1 fruit fly cellular context compared by ENCODE assay signal in genomic region chr3R:22145425-22146411, dm6.
TF ChIP-seq lines count a peak whose summit lies in the region.

No protein-coding gene starts in this region.

TF ChIP-seq in whole organism, embryonic, 481 proteins besides CTCF, POLR2A, EP300 and RAD21 (continued from another document and continues in another):
- TF ChIP-seq toy (GFP tag; IDR thresholded peaks at IDR 0.05; lab: Robert Waterston, UW) = no peak
- peak; percentile 85; the same call in 1 of the 2 replicates for TF ChIP-seq ranshi (GFP tag; IDR thresholded peaks at IDR 0.05; lab: Robert Waterston, UW)
- TF ChIP-seq hbn (GFP tag; IDR thresholded peaks at IDR 0.05; lab: Robert Waterston, UW; ENCODE audit: partially characterized antibody) = no peak
- peak; percentile 56 for TF ChIP-seq CG16863 (GFP tag; optimal IDR thresholded peaks at IDR 0.05; lab: Kevin White, UChicago)
- TF ChIP-seq Elba2 (GFP tag; optimal IDR thresholded peaks at IDR 0.05; lab: Kevin White, UChicago) = no peak
- TF ChIP-seq CG10321 (GFP tag; IDR thresholded peaks at IDR 0.05; lab: Robert Waterston, UW) = no peak
- peak; percentile 81 for TF ChIP-seq CG10959 (GFP tag; IDR thresholded peaks at IDR 0.05; lab: Robert Waterston, UW)
- TF ChIP-seq sug (tag; optimal IDR thresholded peaks at IDR 0.05; lab: Kevin White, UChicago) = peak; percentile 22
- no peak for TF ChIP-seq CG3838 (GFP tag; optimal IDR thresholded peaks at IDR 0.05; lab: Kevin White, UChicago)
- no peak; the same call in 2 of the 3 replicates for TF ChIP-seq C15 (GFP tag; IDR thresholded peaks at IDR 0.05; lab: Robert Waterston, UW)
- peak; percentile 44; the same call in 1 of the 2 replicates for TF ChIP-seq klu (GFP tag; IDR thresholded peaks at IDR 0.05; lab: Robert Waterston, UW)
- TF ChIP-seq CG1832 (GFP tag; optimal IDR thresholded peaks at IDR 0.05; lab: Kevin White, UChicago) = no peak
- peak; percentile 59 for TF ChIP-seq CG10274 (GFP tag; optimal IDR thresholded peaks at IDR 0.05; lab: Kevin White, UChicago)
- TF ChIP-seq dpn (GFP tag; optimal IDR thresholded peaks at IDR 0.05; lab: Kevin White, UChicago) = peak; percentile 61 to 80
- TF ChIP-seq Sox100B (GFP tag; optimal IDR thresholded peaks at IDR 0.05; lab: Kevin White, UChicago) = peak; percentile 75
- TF ChIP-seq CG4404 (GFP tag; IDR thresholded peaks at IDR 0.05; lab: Robert Waterston, UW) = peak; percentile 91
- peak; percentile 85 for TF ChIP-seq H15 (GFP tag; IDR thresholded peaks at IDR 0.05; lab: Robert Waterston, UW)
- peak; percentile 36 for TF ChIP-seq CG3065 (GFP tag; optimal IDR thresholded peaks at IDR 0.05; lab: Kevin White, UChicago)
- peak; percentile 91 for TF ChIP-seq CG31441 (GFP tag; IDR thresholded peaks at IDR 0.05; lab: Robert Waterston, UW)
- TF ChIP-seq Hand (GFP tag; optimal IDR thresholded peaks at IDR 0.05; lab: Kevin White, UChicago) = no peak
- peak; percentile 94 for TF ChIP-seq ci (GFP tag; IDR thresholded peaks at IDR 0.05; lab: Robert Waterston, UW)
- no peak for TF ChIP-seq CG6765 (GFP tag; optimal IDR thresholded peaks at IDR 0.05; lab: Kevin White, UChicago)
- peak in 1 of 2 experiments; percentile 94 for TF ChIP-seq eve (GFP tag; optimal IDR thresholded peaks at IDR 0.05; lab: Kevin White, UChicago)
- peak; percentile 66 for TF ChIP-seq jing (GFP tag; optimal IDR thresholded peaks at IDR 0.05; lab: Kevin White, UChicago)
- peak; percentile 72 for TF ChIP-seq CG11696 (GFP tag; IDR thresholded peaks at IDR 0.05; lab: Robert Waterston, UW)
- no peak for TF ChIP-seq ash1 (GFP tag; optimal IDR thresholded peaks at IDR 0.05; lab: Kevin White, UChicago)
- TF ChIP-seq inv (GFP tag; IDR thresholded peaks at IDR 0.05; lab: Robert Waterston, UW; ENCODE audit: partially characterized antibody) = no peak
- TF ChIP-seq Xrp1 (GFP tag; IDR thresholded peaks at IDR 0.05; lab: Robert Waterston, UW) = peak; percentile 93
- TF ChIP-seq CG5180 (GFP tag; optimal IDR thresholded peaks at IDR 0.05; lab: Kevin White, UChicago) = peak; percentile 37
- peak; percentile 77 for TF ChIP-seq Rx (GFP tag; IDR thresholded peaks at IDR 0.05; lab: Robert Waterston, UW)
- TF ChIP-seq Drgx (GFP tag; IDR thresholded peaks at IDR 0.05; lab: Robert Waterston, UW) = peak; percentile 84
- no peak for TF ChIP-seq ham (GFP tag; IDR thresholded peaks at IDR 0.05; lab: Robert Waterston, UW)
- TF ChIP-seq sob (GFP tag; IDR thresholded peaks at IDR 0.05; lab: Robert Waterston, UW) = peak; percentile 68; the same call in 1 of the 2 replicates
- peak; percentile 42 for TF ChIP-seq bcd (GFP tag; optimal IDR thresholded peaks at IDR 0.05; lab: Kevin White, UChicago)
- TF ChIP-seq CG14965 (GFP tag; optimal IDR thresholded peaks at IDR 0.05; lab: Kevin White, UChicago; ENCODE audit: borderline replicate concordance) = peak; percentile 28
- TF ChIP-seq CG8478 (optimal IDR thresholded peaks at IDR 0.05; lab: Kevin White, UChicago) = no peak
- peak; percentile 64 for TF ChIP-seq chn (GFP tag; optimal IDR thresholded peaks at IDR 0.05; lab: Kevin White, UChicago)
- peak; percentile 96 for TF ChIP-seq zfh1 (GFP tag; IDR thresholded peaks at IDR 0.05; lab: Robert Waterston, UW)
- TF ChIP-seq H2.0 (GFP tag; IDR thresholded peaks at IDR 0.05; lab: Robert Waterston, UW) = peak; percentile 82
- TF ChIP-seq CG6272 (GFP tag; IDR thresholded peaks at IDR 0.05; lab: Robert Waterston, UW) = peak; percentile 75
- TF ChIP-seq Dref (GFP tag; IDR thresholded peaks at IDR 0.05; lab: Robert Waterston, UW) = no peak
- TF ChIP-seq fd64A (GFP tag; optimal IDR thresholded peaks at IDR 0.05; lab: Kevin White, UChicago) = peak; percentile 85
- TF ChIP-seq CG3281 (GFP tag; optimal IDR thresholded peaks at IDR 0.05; lab: Kevin White, UChicago) = peak; percentile 39
- peak; percentile 91 for TF ChIP-seq sisA (GFP tag; IDR thresholded peaks at IDR 0.05; lab: Robert Waterston, UW)
- peak; percentile 57 for TF ChIP-seq CG13775 (GFP tag; optimal IDR thresholded peaks at IDR 0.05; lab: Kevin White, UChicago)
- peak; percentile 87 for TF ChIP-seq dmrt11E (tag; optimal IDR thresholded peaks at IDR 0.05; lab: Kevin White, UChicago)
- TF ChIP-seq CG2875 (GFP tag; optimal IDR thresholded peaks at IDR 0.05; lab: Kevin White, UChicago) = peak; percentile 71
- peak; percentile 23 for TF ChIP-seq maf-S (GFP tag; optimal IDR thresholded peaks at IDR 0.05; lab: Kevin White, UChicago)
- TF ChIP-seq CG16779 (GFP tag; IDR thresholded peaks at IDR 0.05; lab: Robert Waterston, UW) = no peak
- no peak for TF ChIP-seq Opbp (GFP tag; IDR thresholded peaks at IDR 0.05; lab: Robert Waterston, UW; ENCODE audit: partially characterized antibody)
- TF ChIP-seq CG8924 (tag; optimal IDR thresholded peaks at IDR 0.05; lab: Kevin White, UChicago) = peak; percentile 88
- TF ChIP-seq nerfin-1 (tag; optimal IDR thresholded peaks at IDR 0.05; lab: Kevin White, UChicago) = peak; percentile 84
- no peak for TF ChIP-seq Bteb2 (GFP tag; optimal IDR thresholded peaks at IDR 0.05; lab: Kevin White, UChicago)
- TF ChIP-seq CG12071 (GFP tag; optimal IDR thresholded peaks at IDR 0.05; lab: Kevin White, UChicago) = no peak
- TF ChIP-seq pros (GFP tag; optimal IDR thresholded peaks at IDR 0.05; lab: Kevin White, UChicago) = no peak
- TF ChIP-seq CrebB (tag; optimal IDR thresholded peaks at IDR 0.05; lab: Kevin White, UChicago) = peak; percentile 35
- TF ChIP-seq CG17802 (tag; optimal IDR thresholded peaks at IDR 0.05; lab: Kevin White, UChicago) = peak; percentile 50
- TF ChIP-seq CG12769 (tag; optimal IDR thresholded peaks at IDR 0.05; lab: Kevin White, UChicago) = peak; percentile 10
- peak; percentile 83 for TF ChIP-seq gsb-n (tag; optimal IDR thresholded peaks at IDR 0.05; lab: Kevin White, UChicago)
- TF ChIP-seq Spps (tag; optimal IDR thresholded peaks at IDR 0.05; lab: Kevin White, UChicago) = peak; percentile 92
- peak; percentile 85 for TF ChIP-seq CG6689 (GFP tag; IDR thresholded peaks at IDR 0.05; lab: Robert Waterston, UW)
- peak; percentile 37 for TF ChIP-seq cwo (GFP tag; optimal IDR thresholded peaks at IDR 0.05; lab: Kevin White, UChicago)
- peak; percentile 52 for TF ChIP-seq CG18599 (GFP tag; optimal IDR thresholded peaks at IDR 0.05; lab: Kevin White, UChicago)
- peak; percentile 60 for TF ChIP-seq Meics (GFP tag; optimal IDR thresholded peaks at IDR 0.05; lab: Kevin White, UChicago)
- no peak for TF ChIP-seq CG4282 (GFP tag; optimal IDR thresholded peaks at IDR 0.05; lab: Kevin White, UChicago)
- peak; percentile 92 for TF ChIP-seq Kr (GFP tag; optimal IDR thresholded peaks at IDR 0.05; lab: Kevin White, UChicago)
- peak; percentile 52 for TF ChIP-seq CG6683 (GFP tag; optimal IDR thresholded peaks at IDR 0.05; lab: Kevin White, UChicago)
- TF ChIP-seq CG13287 (GFP tag; IDR thresholded peaks at IDR 0.05; lab: Robert Waterston, UW; ENCODE audit: partially characterized antibody) = no peak
- no peak for TF ChIP-seq CG2116 (GFP tag; optimal IDR thresholded peaks at IDR 0.05; lab: Kevin White, UChicago)
- peak; percentile 80 for TF ChIP-seq jumu (GFP tag; optimal IDR thresholded peaks at IDR 0.05; lab: Kevin White, UChicago)
- peak; percentile 51 for TF ChIP-seq CG11398 (GFP tag; optimal IDR thresholded peaks at IDR 0.05; lab: Kevin White, UChicago)
- peak; percentile 62 for TF ChIP-seq CG8359 (GFP tag; optimal IDR thresholded peaks at IDR 0.05; lab: Kevin White, UChicago; ENCODE audit: borderline replicate concordance)
- peak; percentile 85 for TF ChIP-seq stc (GFP tag; IDR thresholded peaks at IDR 0.05; lab: Robert Waterston, UW)
- peak; percentile 73 for TF ChIP-seq CG7556 (GFP tag; optimal IDR thresholded peaks at IDR 0.05; lab: Kevin White, UChicago)
- peak; percentile 47; the same call in 1 of the 2 replicates for TF ChIP-seq CG3847 (GFP tag; IDR thresholded peaks at IDR 0.05; lab: Robert Waterston, UW)
- no peak for TF ChIP-seq Trl (optimal IDR thresholded peaks at IDR 0.05; lab: Kevin White, UChicago)
- TF ChIP-seq Trl (GFP tag; optimal IDR thresholded peaks at IDR 0.05; lab: Kevin White, UChicago) = peak; percentile 73
- TF ChIP-seq gt (GFP tag; IDR thresholded peaks at IDR 0.05; lab: Robert Waterston, UW) = peak; percentile 73
- TF ChIP-seq CG12219 (GFP tag; optimal IDR thresholded peaks at IDR 0.05; lab: Kevin White, UChicago) = peak; percentile 51
- peak; percentile 64 for TF ChIP-seq Hsf (GFP tag; optimal IDR thresholded peaks at IDR 0.05; lab: Kevin White, UChicago)
- peak in 1 of 3 experiments; percentile 87 for TF ChIP-seq lola (GFP tag; optimal IDR thresholded peaks at IDR 0.05; lab: Kevin White, UChicago)
- peak; percentile 67 for TF ChIP-seq HHEX (GFP tag; optimal IDR thresholded peaks at IDR 0.05; lab: Kevin White, UChicago)
- peak; percentile 88 for TF ChIP-seq ind (GFP tag; optimal IDR thresholded peaks at IDR 0.05; lab: Kevin White, UChicago)
- peak; percentile 89 for TF ChIP-seq CG10979 (tag; optimal IDR thresholded peaks at IDR 0.05; lab: Kevin White, UChicago)
- TF ChIP-seq Fer1 (GFP tag; optimal IDR thresholded peaks at IDR 0.05; lab: Kevin White, UChicago) = peak; percentile 47
- TF ChIP-seq dmrt99B (tag; optimal IDR thresholded peaks at IDR 0.05; lab: Kevin White, UChicago) = peak; percentile 91
- TF ChIP-seq gsb (GFP tag; IDR thresholded peaks at IDR 0.05; lab: Robert Waterston, UW) = no peak
- no peak for TF ChIP-seq knrl (GFP tag; IDR thresholded peaks at IDR 0.05; lab: Robert Waterston, UW; ENCODE audit: partially characterized antibody)
- peak; percentile 72 for TF ChIP-seq unpg (GFP tag; optimal IDR thresholded peaks at IDR 0.05; lab: Kevin White, UChicago)
- TF ChIP-seq Hmx (GFP tag; optimal IDR thresholded peaks at IDR 0.05; lab: Kevin White, UChicago) = peak; percentile 38
- no peak for TF ChIP-seq usp (GFP tag; optimal IDR thresholded peaks at IDR 0.05; lab: Kevin White, UChicago)
- TF ChIP-seq vfl (GFP tag; optimal IDR thresholded peaks at IDR 0.05; lab: Kevin White, UChicago) = no peak
- peak; percentile 74 for TF ChIP-seq CG13424 (tag; optimal IDR thresholded peaks at IDR 0.05; lab: Kevin White, UChicago)
- peak; percentile 25 for TF ChIP-seq CG8089 (GFP tag; optimal IDR thresholded peaks at IDR 0.05; lab: Kevin White, UChicago)
- TF ChIP-seq corto (GFP tag; optimal IDR thresholded peaks at IDR 0.05; lab: Kevin White, UChicago) = no peak
- TF ChIP-seq CG1024 (GFP tag; IDR thresholded peaks at IDR 0.05; lab: Robert Waterston, UW) = peak; percentile 85
- TF ChIP-seq prd (optimal IDR thresholded peaks at IDR 0.05; lab: Kevin White, UChicago) = no peak
- TF ChIP-seq prd (GFP tag; IDR thresholded peaks at IDR 0.05; lab: Robert Waterston, UW) = peak; percentile 95
- peak; percentile 84 for TF ChIP-seq E2f1 (GFP tag; IDR thresholded peaks at IDR 0.05; lab: Robert Waterston, UW)
- no peak for TF ChIP-seq CG13894 (tag; optimal IDR thresholded peaks at IDR 0.05; lab: Kevin White, UChicago)
- peak; percentile 33; the same call in 1 of the 2 replicates for TF ChIP-seq Lim3 (GFP tag; IDR thresholded peaks at IDR 0.05; lab: Robert Waterston, UW)
- peak; percentile 84 for TF ChIP-seq HLH3B (GFP tag; IDR thresholded peaks at IDR 0.05; lab: Robert Waterston, UW)
- peak; percentile 82; the same call in 2 of the 3 replicates for TF ChIP-seq CG34422 (GFP tag; IDR thresholded peaks at IDR 0.05; lab: Robert Waterston, UW)
- TF ChIP-seq CG18764 (GFP tag; optimal IDR thresholded peaks at IDR 0.05; lab: Kevin White, UChicago) = peak; percentile 42
- TF ChIP-seq yki (optimal IDR thresholded peaks at IDR 0.05; lab: Kevin White, UChicago) = no peak
- TF ChIP-seq wek (GFP tag; optimal IDR thresholded peaks at IDR 0.05; lab: Kevin White, UChicago) = no peak
- TF ChIP-seq CG7372 (GFP tag; IDR thresholded peaks at IDR 0.05; lab: Robert Waterston, UW) = peak; percentile 63
- TF ChIP-seq p53 (GFP tag; optimal IDR thresholded peaks at IDR 0.05; lab: Kevin White, UChicago) = peak; percentile 12
- TF ChIP-seq CG8290 (GFP tag; optimal IDR thresholded peaks at IDR 0.05; lab: Kevin White, UChicago) = peak; percentile 49
- peak in 1 of 2 experiments; percentile 65 for TF ChIP-seq CG8290 (tag; optimal IDR thresholded peaks at IDR 0.05; lab: Kevin White, UChicago)
- peak; percentile 54 for TF ChIP-seq CG1602 (GFP tag; optimal IDR thresholded peaks at IDR 0.05; lab: Kevin White, UChicago)
- TF ChIP-seq gfzf (GFP tag; optimal IDR thresholded peaks at IDR 0.05; lab: Kevin White, UChicago) = no peak
- TF ChIP-seq Sry-β (GFP tag; optimal IDR thresholded peaks at IDR 0.05; lab: Kevin White, UChicago) = peak; percentile 21
- no peak for TF ChIP-seq Hey (tag; optimal IDR thresholded peaks at IDR 0.05; lab: Kevin White, UChicago)
- peak; percentile 39 for TF ChIP-seq CG12236 (GFP tag; optimal IDR thresholded peaks at IDR 0.05; lab: Kevin White, UChicago)
- TF ChIP-seq twi (tag; optimal IDR thresholded peaks at IDR 0.05; lab: Kevin White, UChicago) = peak; percentile 67
- TF ChIP-seq vvl (GFP tag; IDR thresholded peaks at IDR 0.05; lab: Robert Waterston, UW) = peak; percentile 89
- peak; percentile 40 for TF ChIP-seq dm (GFP tag; optimal IDR thresholded peaks at IDR 0.05; lab: Kevin White, UChicago)
- peak; percentile 80 for TF ChIP-seq CG4730 (GFP tag; IDR thresholded peaks at IDR 0.05; lab: Robert Waterston, UW)
- TF ChIP-seq CG10431 (GFP tag; optimal IDR thresholded peaks at IDR 0.05; lab: Kevin White, UChicago) = peak; percentile 72
- TF ChIP-seq chinmo (GFP tag; IDR thresholded peaks at IDR 0.05; lab: Robert Waterston, UW; ENCODE audit: partially characterized antibody) = no peak
- TF ChIP-seq Neu2 (GFP tag; optimal IDR thresholded peaks at IDR 0.05; lab: Kevin White, UChicago; ENCODE audit: borderline replicate concordance) = peak; percentile 60
- peak; percentile 88 for TF ChIP-seq zen (tag; optimal IDR thresholded peaks at IDR 0.05; lab: Kevin White, UChicago)
- peak; percentile 15 for TF ChIP-seq exex (tag; optimal IDR thresholded peaks at IDR 0.05; lab: Kevin White, UChicago)
- TF ChIP-seq CG1603 (tag; optimal IDR thresholded peaks at IDR 0.05; lab: Kevin White, UChicago) = peak; percentile 55
- peak; percentile 51 for TF ChIP-seq nau (GFP tag; optimal IDR thresholded peaks at IDR 0.05; lab: Kevin White, UChicago)
- TF ChIP-seq rib (GFP tag; IDR thresholded peaks at IDR 0.05; lab: Robert Waterston, UW) = no peak
- no peak for TF ChIP-seq insv (GFP tag; optimal IDR thresholded peaks at IDR 0.05; lab: Kevin White, UChicago)
- peak; percentile 58 for TF ChIP-seq gcm (GFP tag; optimal IDR thresholded peaks at IDR 0.05; lab: Kevin White, UChicago)
- no peak for TF ChIP-seq al (GFP tag; IDR thresholded peaks at IDR 0.05; lab: Robert Waterston, UW)
- peak; percentile 57 for TF ChIP-seq CG1233 (GFP tag; optimal IDR thresholded peaks at IDR 0.05; lab: Kevin White, UChicago)
- peak; percentile 46 for TF ChIP-seq btn (GFP tag; optimal IDR thresholded peaks at IDR 0.05; lab: Kevin White, UChicago)
